Worm (Caenorhabditis elegans) whole organism, L1 larva: Measurements from ENCODE around the gene eelo-1.

Experiments
- egl-27 ChIP-seq, 2 experiments: fragments of 150-350 bp in 1 of 2; sonication (generic microtip); optimal IDR thresholded peaks; 3 replicates each; lab custom pipeline; 2017 to 2018; ENCODE audit warnings: missing biosample characterization in 2 of 2, missing genetic modification characterization in 2 of 2, missing genetic modification reagents in 2 of 2
- jun-1 ChIP-seq: fragments of 150-350 bp; optimal IDR thresholded peaks from 2 replicates; lab custom pipeline; 2014; ENCODE audit warnings: missing biosample characterization, missing genetic modification reagents, missing genetic modification characterization
- lin-13 ChIP-seq: fragments of 150-350 bp; optimal IDR thresholded peaks from 2 replicates; lab custom pipeline; 2014; ENCODE audit warnings: missing biosample characterization, missing genetic modification reagents, missing genetic modification characterization
- nhr-19 ChIP-seq: fragments of 200-800 bp; sonication (Bioruptor generic); conservative IDR thresholded peaks from 2 replicates; pipeline ENCODE4 v1.3.6; 2022; ENCODE audit warnings: missing genetic modification characterization, missing compliant biosample characterization
- nhr-20 ChIP-seq: sonication (generic microtip); optimal IDR thresholded peaks from 2 replicates; lab custom pipeline; 2016; ENCODE audit warnings: mild to moderate bottlenecking, missing genetic modification characterization, missing compliant biosample characterization
- pqm-1 ChIP-seq: sonication (generic microtip); optimal IDR thresholded peaks from 3 replicates; lab custom pipeline; 2017; ENCODE audit warnings: missing biosample characterization, missing genetic modification characterization
- rnt-1 ChIP-seq: sonication (generic microtip); optimal IDR thresholded peaks from 2 replicates; lab custom pipeline; 2016; ENCODE audit warnings: mild to moderate bottlenecking, missing genetic modification characterization, moderate library complexity, missing compliant biosample characterization

DNA sequence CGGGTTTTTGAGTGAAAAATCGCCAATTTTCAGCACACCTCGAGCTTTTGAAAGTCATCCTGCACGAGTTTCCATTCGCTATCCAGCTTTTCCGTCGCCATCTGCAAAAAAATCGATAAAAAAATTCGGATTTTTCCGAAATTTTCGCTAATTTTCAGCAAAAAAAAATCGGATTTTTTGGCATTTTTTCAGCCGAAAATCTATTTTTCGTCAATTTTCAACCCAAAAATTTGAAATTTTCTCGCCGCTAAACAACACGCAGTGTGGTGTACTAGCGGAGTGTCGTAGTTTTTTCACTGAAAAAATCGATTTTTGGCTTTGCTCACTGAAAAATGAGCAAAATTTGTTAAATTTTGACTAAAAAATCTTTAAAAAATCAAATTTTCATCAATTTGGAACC lies 40.4 kb downstream of the eelo-1 start, which contains the start of gene tmem-120:
- TF ChIP-seq lin-13 (GFP tag; lab: Kevin White, UChicago) (no peak), nhr-19 (no peak), egl-27 (tag; optimal IDR thresholded peaks at IDR 0.05; lab: Kevin White, UChicago) (no peak), pqm-1 (no peak), nhr-20 (no peak), jun-1 (tag; lab: Kevin White, UChicago) (no peak), rnt-1 (tag; lab: Kevin White, UChicago) (no peak)
